Worm (Caenorhabditis elegans) whole organism, dauer: ENCODE data around the gene M02H5.8.

Experiments used
- unc-62 ChIP-seq: sonication (generic microtip); optimal IDR thresholded peaks from 2 replicates; lab custom pipeline; 2017; ENCODE audit warnings: missing biosample characterization, missing genetic modification reagents, missing genetic modification characterization

Gene M02H5.8

DNA sequence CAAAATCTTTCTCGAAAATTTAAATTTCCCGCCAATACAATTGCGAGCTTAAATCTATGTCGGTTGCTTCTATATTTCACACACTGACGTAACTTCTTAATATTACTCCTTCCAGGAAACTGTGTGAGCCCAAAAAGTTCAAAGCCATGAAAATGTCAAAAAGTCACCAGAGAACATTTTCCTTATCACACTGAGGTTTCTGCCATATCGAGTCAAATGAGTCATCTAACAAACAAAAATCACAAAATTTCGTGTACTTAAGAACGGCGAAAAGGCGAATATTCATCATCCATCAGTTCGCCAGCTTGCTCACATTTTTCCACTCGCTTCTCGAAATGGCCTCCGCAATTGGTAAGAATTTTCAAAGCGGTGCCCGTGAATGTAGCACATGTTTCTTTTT is at the start of gene M02H5.8:
Gene M02H5.8 (plus strand): TSS at position 297 of the 400 bp plus-strand sequence.
- TF ChIP-seq unc-62 (GFP tag; lab: Kevin White, UChicago) = no peak

DNA sequence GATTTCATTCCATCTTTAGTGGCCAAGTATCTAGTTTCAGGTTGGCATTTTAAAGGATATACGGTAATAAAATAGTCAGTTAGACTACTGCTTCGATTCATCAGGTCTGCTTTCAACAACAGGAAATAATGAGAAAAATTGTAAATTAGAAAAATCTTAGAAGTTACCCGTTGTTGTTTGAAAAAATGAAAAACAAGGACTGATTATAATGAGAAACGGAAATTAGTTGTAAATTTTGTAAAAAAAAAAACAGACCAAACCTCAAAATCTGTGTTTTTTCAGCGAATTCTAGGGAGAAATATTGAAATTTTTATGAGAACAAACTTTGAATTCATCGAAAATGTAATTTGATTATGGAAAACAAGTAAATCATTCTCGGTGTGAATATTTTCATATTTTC is 46.8 kb upstream of the M02H5.8 start, which contains the start of gene srh-62:
Gene srh-62 (minus strand): TSS at position 101 of the 400 bp plus-strand sequence.
- no peak for TF ChIP-seq unc-62 (GFP tag; lab: Kevin White, UChicago)

DNA sequence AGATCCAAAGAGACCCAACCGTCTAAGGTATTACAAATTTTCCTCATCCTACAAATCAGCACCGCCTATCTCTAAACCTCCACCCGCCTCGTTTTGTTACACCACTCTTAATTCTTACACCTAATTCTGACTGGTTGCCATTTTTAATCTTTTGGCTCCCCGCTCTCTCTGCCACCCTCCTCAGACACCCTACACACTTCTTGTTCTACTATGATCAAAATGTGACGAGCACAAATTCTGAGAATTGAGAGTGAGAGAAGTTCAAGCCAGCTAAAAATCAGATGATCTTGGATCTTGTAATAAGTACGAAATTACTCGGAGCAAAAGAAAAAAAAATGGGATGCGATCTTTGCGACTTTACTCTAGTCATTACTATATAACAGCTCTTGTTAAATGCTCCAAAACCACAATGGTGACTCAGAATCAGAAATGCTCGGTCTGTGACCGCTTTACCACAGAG is 45.5 kb upstream of the M02H5.8 start, which contains the start of gene nhr-252:
Gene nhr-252 (plus strand): TSS at position 410 of the 460 bp plus-strand sequence.
- TF ChIP-seq unc-62 (GFP tag; lab: Kevin White, UChicago) = no peak

DNA sequence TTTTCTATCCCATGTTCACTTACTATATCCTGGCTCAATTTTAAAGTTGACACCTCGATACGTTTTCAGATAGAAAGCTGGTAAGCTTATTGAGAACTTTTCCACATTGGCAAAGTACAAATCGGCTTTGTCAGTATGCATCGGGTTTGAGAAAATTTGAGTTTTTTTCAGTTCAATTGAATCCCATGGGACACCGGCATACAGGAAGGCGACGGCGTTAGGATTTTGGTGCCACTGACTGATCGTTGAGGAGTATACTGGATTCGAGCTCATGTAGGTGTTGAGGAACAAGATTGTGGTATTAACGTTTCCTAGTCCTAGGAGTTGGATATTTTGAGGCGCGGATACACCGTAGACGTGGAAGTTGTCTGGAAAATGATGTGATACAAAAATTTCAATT is 37.0 kb upstream of the M02H5.8 start:
- TF ChIP-seq unc-62 (GFP tag; lab: Kevin White, UChicago) = no peak

DNA sequence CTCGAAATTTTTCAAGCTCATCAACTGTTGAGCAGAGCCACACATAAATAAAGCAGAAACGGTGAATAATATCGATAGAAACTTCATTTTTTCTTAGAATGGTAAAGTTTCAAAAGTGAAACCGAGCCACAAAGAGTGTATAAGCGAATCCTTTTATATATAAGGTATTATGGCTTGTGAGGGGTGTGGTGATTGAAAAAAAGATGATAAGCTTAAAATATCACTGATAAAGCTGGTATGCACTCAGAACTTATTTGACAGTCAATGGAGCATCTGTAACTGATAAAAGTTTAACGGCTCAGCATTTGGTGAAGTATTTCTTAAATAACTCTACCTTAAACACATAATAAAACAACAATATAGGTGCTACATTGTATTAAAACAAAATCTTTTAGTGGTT is 35.2 kb upstream of the M02H5.8 start, which contains the start of gene dod-19:
Gene dod-19 (minus strand): TSS at position 130 of the 400 bp plus-strand sequence.
- TF ChIP-seq unc-62 (GFP tag; lab: Kevin White, UChicago) = no peak

DNA sequence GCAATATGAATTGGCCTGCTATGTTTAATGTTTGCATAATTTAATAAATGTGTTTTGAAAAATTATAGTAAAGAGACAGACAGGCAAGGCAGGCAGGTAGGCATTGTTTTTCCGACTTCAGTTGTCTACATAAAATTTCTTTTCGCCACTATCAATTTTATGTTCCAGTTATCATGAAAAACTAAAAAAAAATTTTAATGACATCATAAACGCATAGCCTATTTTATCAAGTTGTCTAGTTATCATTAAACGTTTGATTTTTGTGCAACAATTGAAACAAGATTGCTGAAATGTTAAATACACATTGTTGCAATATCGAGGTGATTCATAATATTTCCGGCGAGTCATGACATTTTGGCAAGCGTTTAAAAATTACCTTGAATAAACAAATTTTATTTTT is 34.7 kb upstream of the M02H5.8 start:
- TF ChIP-seq unc-62 (GFP tag; lab: Kevin White, UChicago) = no peak

DNA sequence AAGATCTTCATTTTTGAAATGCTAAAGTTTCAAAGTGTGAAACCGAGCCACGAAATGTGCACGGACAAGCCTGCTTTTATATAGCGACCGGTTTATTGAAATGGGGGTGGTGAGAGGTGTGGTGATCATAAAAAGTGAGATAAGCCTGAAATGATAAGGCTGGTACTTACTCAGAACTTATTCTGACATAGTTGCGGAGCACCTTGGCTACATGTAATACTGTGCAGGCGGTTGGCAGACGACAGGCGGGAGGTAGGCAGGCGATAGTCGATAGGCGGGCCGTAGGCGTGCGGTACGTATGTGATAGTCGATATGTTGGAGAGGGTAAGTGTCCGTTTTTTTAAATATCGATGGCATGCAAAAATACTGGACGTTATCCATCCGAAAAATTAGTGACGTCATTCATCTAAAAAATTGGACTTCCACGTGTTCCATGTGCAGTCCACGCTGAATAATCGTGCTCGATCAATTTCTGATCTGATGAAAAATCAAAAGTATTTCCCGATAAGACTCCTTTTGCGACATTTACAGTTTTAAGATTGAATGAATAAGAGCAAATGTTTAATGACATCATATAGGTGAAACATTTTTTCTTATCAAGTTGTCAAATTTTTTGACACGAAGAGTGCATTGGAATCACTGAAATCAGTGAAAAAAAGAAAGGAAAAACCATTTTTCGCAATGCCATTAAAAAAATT is 32.0 kb upstream of the M02H5.8 start, which contains the start of gene irg-8:
Gene irg-8 (minus strand): TSS at position 51 of the 698 bp plus-strand sequence.
- no peak for TF ChIP-seq unc-62 (GFP tag; lab: Kevin White, UChicago)

DNA sequence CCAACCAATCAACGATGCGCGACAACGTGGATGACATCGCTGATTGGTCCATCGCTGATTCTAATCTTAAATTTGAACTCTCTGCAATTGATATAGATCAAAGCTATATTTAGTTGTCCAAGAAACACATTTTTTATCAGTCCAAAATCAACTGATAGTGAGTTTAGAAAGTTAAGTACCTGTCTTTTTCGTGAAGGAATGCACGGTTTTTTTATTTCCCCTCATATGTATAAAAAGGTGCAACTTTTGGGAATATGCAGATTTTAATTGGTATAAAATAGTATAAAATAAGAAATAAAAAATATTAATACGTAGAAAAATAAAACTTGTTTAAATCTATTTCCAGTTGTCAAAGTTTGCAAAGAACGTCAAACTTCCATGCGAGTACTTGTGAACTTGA is 31.3 kb upstream of the M02H5.8 start, which contains the start of gene Y39D8A.1:
Gene Y39D8A.1 (plus strand): TSS at position 301 of the 400 bp plus-strand sequence.
- no peak for TF ChIP-seq unc-62 (GFP tag; lab: Kevin White, UChicago)

DNA sequence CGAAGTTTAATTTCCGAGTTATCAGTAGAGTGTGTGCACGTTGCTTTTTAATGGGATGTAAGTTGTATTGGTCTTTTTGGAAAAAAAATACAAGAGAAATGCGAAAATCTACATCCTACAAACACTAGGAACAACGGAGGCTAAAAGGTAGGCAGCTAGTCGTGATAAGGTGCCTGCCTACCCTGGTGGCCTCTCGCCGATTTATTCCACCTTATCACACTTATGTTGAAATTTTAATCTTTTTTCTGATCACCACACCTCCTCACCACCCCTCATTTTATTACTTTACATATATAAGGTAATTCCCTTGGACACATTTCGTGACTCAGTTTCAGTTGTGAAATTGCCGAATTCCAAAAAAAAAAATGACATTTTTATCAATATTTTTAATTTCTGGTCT is 27.6 kb upstream of the M02H5.8 start, which contains the start of gene dod-20:
Gene dod-20 (plus strand): TSS at position 301 of the 400 bp plus-strand sequence.
- no peak for TF ChIP-seq unc-62 (GFP tag; lab: Kevin White, UChicago)

DNA sequence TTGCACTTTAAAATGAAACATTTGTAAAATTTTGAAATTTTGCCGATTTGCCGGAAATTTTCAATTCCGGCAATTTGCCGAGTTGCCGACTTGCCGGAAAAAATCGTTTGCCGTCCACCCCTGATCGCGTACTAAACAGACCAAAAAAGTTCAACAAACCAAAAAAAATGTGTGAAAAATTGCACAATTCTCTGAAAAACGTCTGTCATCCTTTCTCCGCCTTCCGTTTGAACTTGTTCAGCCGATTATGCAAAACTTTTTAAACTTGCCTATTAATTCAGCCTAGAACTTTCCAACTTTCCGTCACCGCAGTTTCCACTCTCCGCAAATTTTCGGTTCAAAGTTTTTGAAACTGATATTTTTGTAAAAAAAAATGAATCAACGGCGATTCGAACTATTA is 25.6 kb upstream of the M02H5.8 start, which contains the start of gene B0554.5:
Gene B0554.5 (plus strand): TSS at position 301 of the 400 bp plus-strand sequence.
- no peak for TF ChIP-seq unc-62 (GFP tag; lab: Kevin White, UChicago)

DNA sequence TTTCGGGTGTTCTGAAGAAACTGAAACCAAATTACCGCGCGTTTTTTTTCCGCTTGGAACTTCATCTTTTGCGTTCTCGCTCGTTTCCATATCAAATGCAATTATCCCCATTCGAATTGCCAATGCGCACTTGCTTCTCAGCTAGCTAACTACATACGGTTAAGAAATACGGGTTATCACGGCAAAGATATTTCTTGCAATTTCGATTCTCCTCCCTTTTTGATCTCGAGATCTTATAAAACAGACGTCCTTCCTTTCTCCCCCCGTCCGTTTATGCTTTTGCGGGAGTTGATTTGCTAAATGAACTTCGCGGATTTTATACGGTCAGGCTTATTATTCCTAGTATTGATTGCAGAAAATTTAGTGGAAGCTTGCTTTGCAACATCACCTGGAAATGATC is 20.9 kb upstream of the M02H5.8 start, which contains the start of gene B0554.4:
Gene B0554.4 (plus strand): TSS at position 301 of the 400 bp plus-strand sequence.
- TF ChIP-seq unc-62 (GFP tag; lab: Kevin White, UChicago) = no peak

DNA sequence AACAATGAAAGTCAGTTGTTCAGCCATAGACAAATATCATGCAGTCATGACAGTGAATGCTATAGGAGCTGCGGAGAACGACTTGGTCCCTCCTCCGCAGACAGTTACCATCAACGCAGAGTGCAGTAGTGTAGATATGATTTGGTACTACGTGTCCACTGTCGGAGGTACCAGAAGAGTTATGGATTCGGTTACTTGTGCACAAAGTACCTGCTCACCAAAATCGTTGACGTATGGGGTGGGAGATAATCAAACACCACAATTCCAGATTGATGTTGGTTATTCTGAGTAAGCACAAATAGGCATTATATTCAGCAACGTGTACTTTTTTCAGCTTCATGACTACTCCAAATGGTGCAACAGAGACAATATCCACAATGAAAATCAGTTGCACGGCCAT is 16.8 kb upstream of the M02H5.8 start:
- no peak for TF ChIP-seq unc-62 (GFP tag; lab: Kevin White, UChicago)

DNA sequence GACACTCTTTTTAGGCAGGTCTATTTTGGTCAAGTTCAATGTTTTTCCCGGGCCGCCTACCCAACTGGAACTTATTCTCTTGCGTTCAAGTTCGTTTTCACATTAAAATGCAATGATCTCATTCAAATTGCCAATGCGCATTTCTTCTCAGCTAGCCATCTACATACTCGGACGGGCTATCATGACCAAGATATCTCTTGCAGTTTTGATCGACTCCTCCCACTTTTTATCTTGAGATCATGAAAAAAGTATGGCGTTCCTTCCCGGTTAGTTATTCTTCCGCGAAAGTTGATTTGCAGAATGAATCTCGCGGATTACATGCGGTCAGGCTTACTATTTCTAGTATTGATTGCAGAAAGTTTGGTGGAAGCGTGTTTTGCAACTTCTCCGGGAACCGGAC is 15.9 kb upstream of the M02H5.8 start, which contains the start of gene B0554.2:
Gene B0554.2 (plus strand): TSS at position 301 of the 400 bp plus-strand sequence.
- no peak for TF ChIP-seq unc-62 (GFP tag; lab: Kevin White, UChicago)

DNA sequence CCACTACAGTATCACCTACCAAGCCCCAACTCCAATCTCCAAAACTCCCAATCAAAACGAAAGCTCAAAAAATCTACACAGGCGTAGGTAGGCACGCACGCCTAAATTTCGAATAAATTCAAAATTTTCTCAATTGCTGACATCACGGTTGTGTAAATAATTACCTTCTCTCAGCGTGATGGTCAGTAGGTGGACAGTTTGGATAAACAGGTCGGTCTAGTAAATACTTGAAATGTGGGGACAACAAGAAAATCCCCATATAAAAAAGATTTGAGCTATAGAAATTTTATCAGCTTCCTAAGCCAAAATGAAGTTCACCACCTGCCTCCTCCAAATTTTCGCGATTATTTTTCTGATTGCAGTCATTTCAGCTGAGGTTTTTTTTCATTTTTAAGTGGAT is 11.7 kb upstream of the M02H5.8 start, which contains the start of gene B0554.1:
Gene B0554.1 (plus strand): TSS at position 301 of the 400 bp plus-strand sequence.
- TF ChIP-seq unc-62 (GFP tag; lab: Kevin White, UChicago) = no peak

DNA sequence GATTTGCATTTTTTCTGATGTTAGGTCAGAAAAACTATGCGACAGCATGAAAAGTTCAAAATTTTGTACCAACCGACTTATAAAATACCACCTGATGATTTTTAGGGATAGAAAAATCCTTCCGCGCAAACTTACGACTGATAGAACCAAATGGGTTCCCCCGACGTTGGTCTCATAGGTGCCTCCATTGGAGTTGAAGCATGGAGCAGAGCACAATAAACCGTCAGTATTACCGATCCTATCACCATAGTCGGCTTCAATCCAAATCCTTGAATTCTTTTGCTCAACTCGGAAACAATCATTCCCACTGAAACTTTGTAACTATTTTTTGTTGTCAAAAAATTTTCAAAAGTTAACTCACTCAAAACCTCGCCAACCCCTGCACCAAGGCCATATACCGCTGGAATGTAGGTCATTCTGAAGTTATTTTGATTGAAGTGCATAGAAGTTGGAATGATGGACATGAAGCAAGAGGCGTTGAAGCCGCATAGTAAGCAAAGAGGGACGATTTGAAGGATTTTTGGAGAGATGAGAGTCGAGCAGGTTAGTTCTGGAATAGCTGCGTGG is 10.5 kb upstream of the M02H5.8 start:
- TF ChIP-seq unc-62 (GFP tag; lab: Kevin White, UChicago) = no peak

DNA sequence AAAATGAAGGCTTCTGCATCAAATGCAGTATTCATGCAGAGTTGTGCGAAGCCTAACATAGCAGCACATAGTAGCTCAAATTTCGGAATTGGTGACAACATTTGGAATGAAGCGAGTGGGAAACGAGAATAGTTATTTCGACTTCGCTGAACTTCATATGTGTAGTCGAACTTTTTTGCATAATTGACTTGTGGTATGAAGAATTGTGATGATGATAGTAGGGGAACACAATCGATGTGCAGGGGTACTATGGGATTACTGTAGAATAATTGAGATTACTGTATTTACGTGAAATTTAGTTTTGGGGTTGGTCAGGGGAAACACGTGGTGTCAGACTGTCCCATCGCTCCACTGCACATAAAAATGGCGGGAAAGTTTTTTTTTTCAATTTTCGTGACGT is 8.9 kb upstream of the M02H5.8 start, which contains the start of gene B0554.7:
Gene B0554.7 (minus strand): TSS at position 101 of the 400 bp plus-strand sequence.
- no peak for TF ChIP-seq unc-62 (GFP tag; lab: Kevin White, UChicago)
